Worm (Caenorhabditis elegans): ENCODE data around the gene abu-15.

ce11 chrV:5192501-5192900 lies 34.1 kb downstream of the abu-15 start, which contains the start of gene C03A7.13:
- TF ChIP-seq hmbx-1 (tag; optimal IDR thresholded peaks at IDR 0.05) (no peak), tra-4 (tag; optimal IDR thresholded peaks at IDR 0.05) (no peak), aly-1 (tag; optimal IDR thresholded peaks at IDR 0.05) (no peak), ama-1 (optimal IDR thresholded peaks at IDR 0.05) (no peak), flt-1 (GFP tag; IDR thresholded peaks at IDR 0.05) (no peak), B0310.2 (tag; optimal IDR thresholded peaks at IDR 0.05) (no peak), ceh-13 (GFP tag; optimal IDR thresholded peaks at IDR 0.05) (no peak), tbx-11 (GFP tag; IDR thresholded peaks at IDR 0.05) (no peak), tbx-37 (GFP tag; conservative IDR thresholded peaks at IDR 0.05) (no peak), pes-1 (GFP tag; IDR thresholded peaks at IDR 0.05) (no peak), sea-1 (GFP tag; conservative IDR thresholded peaks at IDR 0.05) (no peak), hnd-1 (tag; optimal IDR thresholded peaks at IDR 0.05) (no peak)
